Fruit fly (Drosophila melanogaster): Measurements from ENCODE around the gene CG2701.
A peak's percentile ranks its signal among the peaks of the same experiment; 100 is the strongest.

Gene CG2701

DNA sequence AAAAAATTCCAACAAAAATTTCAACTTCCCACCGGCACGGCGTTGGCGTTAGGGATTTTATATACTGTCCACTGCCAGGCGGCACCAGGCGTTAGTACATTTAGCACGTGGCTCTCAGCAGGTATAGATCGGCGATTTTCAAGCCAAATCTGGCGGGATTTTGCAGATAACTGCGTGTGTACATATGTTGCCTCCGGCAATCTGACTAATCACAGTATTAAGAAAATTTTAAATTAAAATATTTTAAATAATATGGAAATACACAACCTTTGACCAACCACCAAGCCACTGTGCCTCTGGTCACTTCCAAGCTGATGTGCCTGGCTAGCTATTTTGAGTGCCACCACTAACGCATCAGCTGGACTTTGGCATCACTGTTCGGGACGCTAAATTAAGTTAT lies 12.0 kb upstream of the CG2701 start, which contains the start of the genes ttm50 and CG2712 (continued):
- no peak for TF ChIP-seq CG15479 (GFP tag; optimal IDR thresholded peaks at IDR 0.05)
- TF ChIP-seq CG2199 (GFP tag; IDR thresholded peaks at IDR 0.05), result no peak
- no peak for TF ChIP-seq gce (GFP tag; IDR thresholded peaks at IDR 0.05)
- peak; percentile 44 for TF ChIP-seq Fer3 (tag; optimal IDR thresholded peaks at IDR 0.05)
- no peak for TF ChIP-seq eyg (GFP tag; optimal IDR thresholded peaks at IDR 0.05)
- peak; percentile 65 for TF ChIP-seq NfI (GFP tag; optimal IDR thresholded peaks at IDR 0.05)
- no peak for TF ChIP-seq CG12071 (GFP tag; optimal IDR thresholded peaks at IDR 0.05)
- TF ChIP-seq MBD-R2 (GFP tag; IDR thresholded peaks at IDR 0.05), result peak; percentile 87
- peak; percentile 33; the same call in 1 of the 2 replicates for TF ChIP-seq E2f1 (GFP tag; IDR thresholded peaks at IDR 0.05)
- peak; percentile 54 for TF ChIP-seq Hr3 (GFP tag; optimal IDR thresholded peaks at IDR 0.05)
- TF ChIP-seq CG4424 (GFP tag; optimal IDR thresholded peaks at IDR 0.05), result peak; percentile 63
- no peak for TF ChIP-seq Stat92E (GFP tag; optimal IDR thresholded peaks at IDR 0.05)
- TF ChIP-seq CG32532 (GFP tag; IDR thresholded peaks at IDR 0.05), result peak; percentile 54; the same call in 1 of the 2 replicates
- peak; percentile 48 for TF ChIP-seq CG33557 (GFP tag; optimal IDR thresholded peaks at IDR 0.05)
- peak; percentile 27 for TF ChIP-seq CG1602 (GFP tag; optimal IDR thresholded peaks at IDR 0.05)
- TF ChIP-seq CG4328 (GFP tag; optimal IDR thresholded peaks at IDR 0.05), result peak; percentile 31
- peak; percentile 33 for TF ChIP-seq zfh2 (GFP tag; optimal IDR thresholded peaks at IDR 0.05)
- peak; percentile 38 for TF ChIP-seq Nf-YB (GFP tag; optimal IDR thresholded peaks at IDR 0.05)
- no peak for TF ChIP-seq Sox102F (GFP tag; optimal IDR thresholded peaks at IDR 0.05)
- TF ChIP-seq emc (GFP tag; optimal IDR thresholded peaks at IDR 0.05), result no peak
- TF ChIP-seq Fer1 (GFP tag; optimal IDR thresholded peaks at IDR 0.05), result peak; percentile 64
- TF ChIP-seq Dll (GFP tag; IDR thresholded peaks at IDR 0.05; ENCODE audit: partially characterized antibody), result 0 out of 4 replicates have a peak, but pooled peaks have one; percentile 14
- peak in 1 of 2 experiments; percentile 4 for TF ChIP-seq tll (GFP tag; optimal IDR thresholded peaks at IDR 0.05)
- peak; percentile 84 for TF ChIP-seq nmo (GFP tag; optimal IDR thresholded peaks at IDR 0.05)
- TF ChIP-seq Asciz (GFP tag; optimal IDR thresholded peaks at IDR 0.05), result no peak
- TF ChIP-seq CG13424 (tag; optimal IDR thresholded peaks at IDR 0.05), result peak; percentile 73
- TF ChIP-seq Poxn (GFP tag; IDR thresholded peaks at IDR 0.05), result no peak
- TF ChIP-seq Vsx1 (GFP tag; optimal IDR thresholded peaks at IDR 0.05), result no peak
- peak; percentile 57 for TF ChIP-seq CG3847 (GFP tag; IDR thresholded peaks at IDR 0.05)
- TF ChIP-seq CG17186 (GFP tag; optimal IDR thresholded peaks at IDR 0.05), result peak; percentile 94
- peak; percentile 93 for TF ChIP-seq row (GFP tag; IDR thresholded peaks at IDR 0.05)
- TF ChIP-seq Hmr (GFP tag; optimal IDR thresholded peaks at IDR 0.05), result no peak
- peak; percentile 47; the same call in 2 of the 3 replicates for TF ChIP-seq croc (GFP tag; conservative IDR thresholded peaks at IDR 0.05)
- TF ChIP-seq lmd (GFP tag; IDR thresholded peaks at IDR 0.05), result peak; percentile 58; the same call in 1 of the 2 replicates
- TF ChIP-seq CG10366 (GFP tag; IDR thresholded peaks at IDR 0.05), result no peak; the same call in 1 of the 2 replicates
- peak; percentile 54 for TF ChIP-seq CG2120 (GFP tag; optimal IDR thresholded peaks at IDR 0.05)
- TF ChIP-seq Sry-β (GFP tag; optimal IDR thresholded peaks at IDR 0.05), result peak; percentile 98
- TF ChIP-seq lbe (GFP tag; optimal IDR thresholded peaks at IDR 0.05), result peak; percentile 13
- TF ChIP-seq CG4730 (GFP tag; IDR thresholded peaks at IDR 0.05), result no peak
- peak; percentile 82 for TF ChIP-seq CoRest (tag; optimal IDR thresholded peaks at IDR 0.05)
- peak; percentile 30; the same call in 1 of the 4 replicates for TF ChIP-seq Gug (GFP tag; IDR thresholded peaks at IDR 0.05)
- peak; percentile 87 for TF ChIP-seq Max (GFP tag; optimal IDR thresholded peaks at IDR 0.05)
- TF ChIP-seq CG7928 (GFP tag; optimal IDR thresholded peaks at IDR 0.05), result peak; percentile 31
- peak; percentile 21 for TF ChIP-seq trh (GFP tag; optimal IDR thresholded peaks at IDR 0.05)
- TF ChIP-seq Dip3 (GFP tag; optimal IDR thresholded peaks at IDR 0.05), result no peak
- peak; percentile 70; the same call in 2 of the 3 replicates for TF ChIP-seq dysf (GFP tag; IDR thresholded peaks at IDR 0.05)
- TF ChIP-seq CG3995 (GFP tag; optimal IDR thresholded peaks at IDR 0.05), result peak; percentile 55
- TF ChIP-seq bsh (GFP tag; optimal IDR thresholded peaks at IDR 0.05), result peak in 1 of 2 experiments; percentile 39
- TF ChIP-seq fd3F (GFP tag; optimal IDR thresholded peaks at IDR 0.05), result peak; percentile 27
- TF ChIP-seq cas (GFP tag; IDR thresholded peaks at IDR 0.05), result no peak

Measured in whole organism, embryonic.